Fruit fly (Drosophila melanogaster) whole organism, adult: ENCODE data around the gene CG8360.

Experiments
- CG11617 ChIP-seq: fragments of 200-800 bp; sonication (Bioruptor generic); optimal IDR thresholded peaks from 2 replicates; lab custom pipeline; 2017; ENCODE audit warnings: mild to moderate bottlenecking, missing biosample characterization, missing genetic modification reagents, missing genetic modification characterization
- Clk ChIP-seq: fragments of 200-800 bp; sonication (Bioruptor generic); optimal IDR thresholded peaks from 2 replicates; lab custom pipeline; 2017; ENCODE audit warnings: missing biosample characterization, missing genetic modification characterization

dm6 chr2L:8230255-8230654 is 17.5 kb downstream of the CG8360 start:
- TF ChIP-seq Clk (GFP tag; lab: Kevin White, UChicago) (no peak), CG11617 (GFP tag; lab: Kevin White, UChicago) (no peak)
